Fruit fly (Drosophila melanogaster): ENCODE measurements around the gene CG43085.

- TF ChIP-seq fkh (GFP tag; optimal IDR thresholded peaks at IDR 0.05) (no peak), ss (GFP tag; optimal IDR thresholded peaks at IDR 0.05) (no peak), net (GFP tag; optimal IDR thresholded peaks at IDR 0.05) (no peak), esn (GFP tag; optimal IDR thresholded peaks at IDR 0.05) (no peak), lz (GFP tag; optimal IDR thresholded peaks at IDR 0.05) (no peak), Hr38 (GFP tag; optimal IDR thresholded peaks at IDR 0.05) (no peak), Sox102F (GFP tag; optimal IDR thresholded peaks at IDR 0.05) (no peak)
These were observed 41.6 kb downstream of the CG43085 start for dm6 chr3L:17604891-17605290.
